Worm (Caenorhabditis elegans): ENCODE results near the gene dhs-29.
A peak's percentile ranks its signal among the peaks of the same experiment; 100 is the strongest.

dhs-29 gene

ce11 chrX:7664419-7664818, 300 bp downstream of the dhs-29 start:
- TF ChIP-seq lin-15B (tag; optimal IDR thresholded peaks at IDR 0.05) (no peak), nhr-11 (tag; optimal IDR thresholded peaks at IDR 0.05) (no peak), nhr-28 (tag; optimal IDR thresholded peaks at IDR 0.05) (no peak), nhr-25 (tag; optimal IDR thresholded peaks at IDR 0.05) (peak; percentile 64)

ce11 chrX:7662532-7662931, 2.2 kb downstream of the dhs-29 start:
- no peak for TF ChIP-seq eor-1 (tag; optimal IDR thresholded peaks at IDR 0.05)
- no peak for TF ChIP-seq ama-1 (optimal IDR thresholded peaks at IDR 0.05)
- peak; percentile 19 for TF ChIP-seq elt-1 (tag; optimal IDR thresholded peaks at IDR 0.05)
- TF ChIP-seq tbx-2 (tag; optimal IDR thresholded peaks at IDR 0.05), result no peak
- TF ChIP-seq fkh-2 (tag; optimal IDR thresholded peaks at IDR 0.05), result no peak
- TF ChIP-seq nhr-23 (tag; optimal IDR thresholded peaks at IDR 0.05), result peak; percentile 54
- no peak for TF ChIP-seq aly-2 (tag; optimal IDR thresholded peaks at IDR 0.05)
- TF ChIP-seq R02D3.7 (tag; optimal IDR thresholded peaks at IDR 0.05), result no peak
- no peak for TF ChIP-seq lsy-12 (tag; optimal IDR thresholded peaks at IDR 0.05)
- peak; percentile 12 for TF ChIP-seq nhr-25 (tag; optimal IDR thresholded peaks at IDR 0.05)
- no peak for TF ChIP-seq nfya-1 (tag; optimal IDR thresholded peaks at IDR 0.05; ENCODE audit: insufficient read depth)
- no peak for TF ChIP-seq pha-4 (tag; optimal IDR thresholded peaks at IDR 0.05)
- no peak for TF ChIP-seq unc-62 (GFP tag; optimal IDR thresholded peaks at IDR 0.05)
- no peak for TF ChIP-seq lin-15B (tag; optimal IDR thresholded peaks at IDR 0.05)
- TF ChIP-seq snpc-4 (tag; optimal IDR thresholded peaks at IDR 0.05), result no peak
- no peak for TF ChIP-seq jun-1 (tag; optimal IDR thresholded peaks at IDR 0.05)
- TF ChIP-seq ZK546.5 (tag; optimal IDR thresholded peaks at IDR 0.05), result no peak
- TF ChIP-seq ceh-28 (tag; optimal IDR thresholded peaks at IDR 0.05), result peak; percentile 56
- TF ChIP-seq nhr-28 (tag; optimal IDR thresholded peaks at IDR 0.05), result no peak

- TF ChIP-seq nhr-237 (tag; optimal IDR thresholded peaks at IDR 0.05) (no peak), fkh-10 (GFP tag; optimal IDR thresholded peaks at IDR 0.05) (no peak), egl-27 (tag; optimal IDR thresholded peaks at IDR 0.05) (no peak), pha-4 (tag; optimal IDR thresholded peaks at IDR 0.05) (peak; percentile 79), elt-1 (tag; optimal IDR thresholded peaks at IDR 0.05) (no peak), elt-2 (tag; optimal IDR thresholded peaks at IDR 0.05) (peak; percentile 44), unc-62 (GFP tag; optimal IDR thresholded peaks at IDR 0.05) (no peak), lin-15B (tag; optimal IDR thresholded peaks at IDR 0.05) (peak; percentile 43), nhr-25 (tag; optimal IDR thresholded peaks at IDR 0.05) (peak; percentile 38), nfya-1 (tag; optimal IDR thresholded peaks at IDR 0.05; ENCODE audit: insufficient read depth) (peak; percentile 48), nhr-67 (tag; optimal IDR thresholded peaks at IDR 0.05) (no peak), nhr-12 (tag; optimal IDR thresholded peaks at IDR 0.05) (no peak), ceh-28 (tag; optimal IDR thresholded peaks at IDR 0.05) (peak; percentile 36), nhr-43 (tag; optimal IDR thresholded peaks at IDR 0.05; ENCODE audit: poor library complexity, severe bottlenecking) (no peak), nhr-77 (tag; optimal IDR thresholded peaks at IDR 0.05) (no peak), ama-1 (optimal IDR thresholded peaks at IDR 0.05) (peak; percentile 87), pqm-1 (tag; optimal IDR thresholded peaks at IDR 0.05) (peak; percentile 36), elt-3 (tag; optimal IDR thresholded peaks at IDR 0.05) (no peak), fkh-2 (tag; optimal IDR thresholded peaks at IDR 0.05) (no peak), lin-39 (tag; optimal IDR thresholded peaks at IDR 0.05) (peak; percentile 32), egl-5 (tag; optimal IDR thresholded peaks at IDR 0.05) (peak; percentile 17), tbx-2 (tag; optimal IDR thresholded peaks at IDR 0.05) (no peak), nhr-23 (tag; optimal IDR thresholded peaks at IDR 0.05) (peak; percentile 80)
Measured at ce11 chrX:7661628-7662027, 3.1 kb downstream of the dhs-29 start.

ce11 chrX:7660919-7661557, 3.7 kb downstream of the dhs-29 start, which contains the start of gene pcca-1:
pcca-1 (minus strand) TSS chrX:7660986.
- TF ChIP-seq pqm-1 (tag; optimal IDR thresholded peaks at IDR 0.05) (no peak), ztf-4 (tag; optimal IDR thresholded peaks at IDR 0.05) (no peak), ceh-9 (tag; optimal IDR thresholded peaks at IDR 0.05) (no peak), pha-4 (tag; optimal IDR thresholded peaks at IDR 0.05) (no peak), lin-39 (tag; optimal IDR thresholded peaks at IDR 0.05) (peak; percentile 6), nhr-76 (tag; optimal IDR thresholded peaks at IDR 0.05) (no peak), ceh-82 (tag; optimal IDR thresholded peaks at IDR 0.05) (no peak), nhr-12 (tag; optimal IDR thresholded peaks at IDR 0.05) (no peak), aly-2 (tag; optimal IDR thresholded peaks at IDR 0.05) (no peak), lin-15B (tag; optimal IDR thresholded peaks at IDR 0.05) (no peak), nhr-43 (tag; optimal IDR thresholded peaks at IDR 0.05; ENCODE audit: poor library complexity, severe bottlenecking) (no peak), mdl-1 (tag; optimal IDR thresholded peaks at IDR 0.05) (no peak), elt-2 (tag; optimal IDR thresholded peaks at IDR 0.05) (peak; percentile 46), nhr-23 (tag; optimal IDR thresholded peaks at IDR 0.05) (no peak), eor-1 (tag; optimal IDR thresholded peaks at IDR 0.05) (no peak), mml-1 (tag; optimal IDR thresholded peaks at IDR 0.05) (no peak), nfya-1 (tag; optimal IDR thresholded peaks at IDR 0.05; ENCODE audit: insufficient read depth) (peak; percentile 47), zag-1 (tag; optimal IDR thresholded peaks at IDR 0.05) (no peak), fos-1 (tag; optimal IDR thresholded peaks at IDR 0.05) (no peak), ceh-28 (tag; optimal IDR thresholded peaks at IDR 0.05) (peak; percentile 42), R02D3.7 (tag; optimal IDR thresholded peaks at IDR 0.05) (no peak), unc-62 (GFP tag; optimal IDR thresholded peaks at IDR 0.05) (no peak), skn-1 (tag; optimal IDR thresholded peaks at IDR 0.05) (no peak), tbx-2 (tag; optimal IDR thresholded peaks at IDR 0.05) (no peak), unc-39 (tag; optimal IDR thresholded peaks at IDR 0.05) (no peak), ceh-16 (tag; optimal IDR thresholded peaks at IDR 0.05) (no peak), ztf-11 (tag; optimal IDR thresholded peaks at IDR 0.05) (no peak), nhr-25 (tag; optimal IDR thresholded peaks at IDR 0.05) (no peak), ama-1 (optimal IDR thresholded peaks at IDR 0.05) (no peak), elt-1 (tag; optimal IDR thresholded peaks at IDR 0.05) (no peak)
